Worm (Caenorhabditis elegans): ENCODE results near the gene idpb-4.

Gene idpb-4

DNA sequence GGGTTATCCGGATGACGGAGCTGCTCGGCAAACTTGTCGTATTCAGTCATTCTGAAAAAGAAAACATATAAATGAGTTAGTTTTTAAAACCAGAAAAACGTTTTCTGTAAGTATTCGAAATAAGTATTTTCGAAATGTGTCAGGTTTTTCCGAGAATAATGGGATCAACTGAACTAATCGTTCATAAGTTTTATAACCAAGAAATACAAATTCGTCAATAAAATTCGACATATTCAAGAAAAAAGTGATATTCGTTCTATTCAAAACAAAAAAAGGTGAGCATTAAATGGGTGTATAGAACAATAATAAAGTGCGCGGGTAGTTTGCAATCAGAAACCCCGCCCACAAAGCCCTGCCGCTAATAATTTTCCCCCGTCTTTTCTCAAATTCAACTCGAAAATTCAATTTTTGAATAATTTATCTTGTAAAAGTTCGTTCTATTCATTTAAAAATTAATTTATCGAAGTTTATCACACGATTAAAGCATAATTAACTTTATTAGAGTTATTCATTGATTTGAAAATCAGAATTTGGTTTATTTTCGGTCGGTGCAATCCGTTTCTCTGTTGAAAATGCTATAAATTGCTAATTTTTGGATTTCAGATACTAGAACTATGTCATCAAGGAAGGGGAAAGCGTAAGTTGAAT, 21.0 kb downstream of the idpb-4 start, which contains the start of the genes cyn-11 and T01B7.5 (continued):
- peak; percentile 31 for TF ChIP-seq C16A3.4 (tag; optimal IDR thresholded peaks at IDR 0.05)
- TF ChIP-seq ces-1 (GFP tag; optimal IDR thresholded peaks at IDR 0.05), result no peak
- TF ChIP-seq hlh-17 (GFP tag; optimal IDR thresholded peaks at IDR 0.05; ENCODE audit: borderline replicate concordance), result no peak
- no peak for TF ChIP-seq nhr-84 (tag; optimal IDR thresholded peaks at IDR 0.05)
- TF ChIP-seq ceh-8 (GFP tag; optimal IDR thresholded peaks at IDR 0.05), result no peak
- TF ChIP-seq nhr-76 (tag; optimal IDR thresholded peaks at IDR 0.05), result no peak
- TF ChIP-seq fkh-4 (tag; optimal IDR thresholded peaks at IDR 0.05; ENCODE audit: borderline replicate concordance), result no peak
- TF ChIP-seq rnt-1 (tag; optimal IDR thresholded peaks at IDR 0.05), result no peak
- no peak for TF ChIP-seq sptf-1 (tag; optimal IDR thresholded peaks at IDR 0.05)
- no peak for TF ChIP-seq sox-4 (tag; optimal IDR thresholded peaks at IDR 0.05)
- TF ChIP-seq unc-30 (tag; optimal IDR thresholded peaks at IDR 0.05), result no peak
- TF ChIP-seq Y116A8C.19 (tag; optimal IDR thresholded peaks at IDR 0.05; ENCODE audit: borderline replicate concordance), result no peak
- TF ChIP-seq nhr-71 (tag; optimal IDR thresholded peaks at IDR 0.05), result peak; percentile 23
- TF ChIP-seq mdl-1 (tag; optimal IDR thresholded peaks at IDR 0.05), result no peak
- TF ChIP-seq nhr-85 (tag), result no peak
- TF ChIP-seq tbx-2 (tag; optimal IDR thresholded peaks at IDR 0.05), result no peak
- TF ChIP-seq snu-23 (GFP tag; optimal IDR thresholded peaks at IDR 0.05), result peak; percentile 40
- TF ChIP-seq ama-1 (optimal IDR thresholded peaks at IDR 0.05), result no peak
- no peak for TF ChIP-seq ceh-90 (tag; optimal IDR thresholded peaks at IDR 0.05)
- no peak for TF ChIP-seq F16B12.6 (tag; optimal IDR thresholded peaks at IDR 0.05)
- TF ChIP-seq fkh-10 (GFP tag; optimal IDR thresholded peaks at IDR 0.05), result no peak
- no peak for TF ChIP-seq dsc-1 (tag; optimal IDR thresholded peaks at IDR 0.05)
- TF ChIP-seq mep-1 (tag; optimal IDR thresholded peaks at IDR 0.05), result peak; percentile 47
- no peak for TF ChIP-seq unc-98 (GFP tag; IDR thresholded peaks at IDR 0.05)
- no peak for TF ChIP-seq hlh-4 (tag; optimal IDR thresholded peaks at IDR 0.05)
- no peak for TF ChIP-seq pag-3 (tag; optimal IDR thresholded peaks at IDR 0.05; ENCODE audit: borderline replicate concordance, insufficient read depth)
- TF ChIP-seq nhr-20 (tag; optimal IDR thresholded peaks at IDR 0.05), result peak; percentile 33
- TF ChIP-seq nhr-19 (GFP tag; conservative IDR thresholded peaks at IDR 0.05), result 0 out of 2 replicates have a peak, but pooled peaks have one; percentile 20
- TF ChIP-seq sup-37 (GFP tag; optimal IDR thresholded peaks at IDR 0.05), result no peak
- TF ChIP-seq efl-1 (optimal IDR thresholded peaks at IDR 0.05), result peak; percentile 32 to 36
- peak; percentile 25 to 86 for TF ChIP-seq efl-1 (GFP tag; optimal IDR thresholded peaks at IDR 0.05 in 1 of 2)
- TF ChIP-seq aha-1 (tag; optimal IDR thresholded peaks at IDR 0.05), result no peak
- peak; percentile 9 to 40 for TF ChIP-seq lin-35 (GFP tag; optimal IDR thresholded peaks at IDR 0.05)
- TF ChIP-seq unc-62 (GFP tag; optimal IDR thresholded peaks at IDR 0.05), result no peak
- TF ChIP-seq elt-2 (tag; optimal IDR thresholded peaks at IDR 0.05), result no peak
- no peak for TF ChIP-seq ceh-88 (GFP tag; IDR thresholded peaks at IDR 0.05)
- no peak for TF ChIP-seq snpc-4 (tag; optimal IDR thresholded peaks at IDR 0.05)
- TF ChIP-seq ets-5 (GFP tag; IDR thresholded peaks at IDR 0.05), result no peak
- TF ChIP-seq fkh-8 (tag; optimal IDR thresholded peaks at IDR 0.05), result no peak
- TF ChIP-seq lin-15B (tag; optimal IDR thresholded peaks at IDR 0.05), result no peak
- peak; percentile 12 for TF ChIP-seq xbp-1 (tag; optimal IDR thresholded peaks at IDR 0.05)
- no peak for TF ChIP-seq hpl-2 (GFP tag; optimal IDR thresholded peaks at IDR 0.05)
- no peak for TF ChIP-seq nhr-28 (tag; optimal IDR thresholded peaks at IDR 0.05)
- no peak for TF ChIP-seq lin-14 (GFP tag; optimal IDR thresholded peaks at IDR 0.05)
- TF ChIP-seq skn-1 (tag; optimal IDR thresholded peaks at IDR 0.05), result no peak
- no peak for TF ChIP-seq zip-4 (GFP tag; optimal IDR thresholded peaks at IDR 0.05)
- TF ChIP-seq nhr-77 (tag; optimal IDR thresholded peaks at IDR 0.05), result no peak
- no peak for TF ChIP-seq isw-1 (GFP tag; IDR thresholded peaks at IDR 0.05)
- TF ChIP-seq egl-13 (tag; optimal IDR thresholded peaks at IDR 0.05), result no peak
- no peak for TF ChIP-seq vab-15 (tag; optimal IDR thresholded peaks at IDR 0.05)
- no peak for TF ChIP-seq ztf-11 (tag; optimal IDR thresholded peaks at IDR 0.05)
- peak in 1 of 3 experiments; percentile 18 for TF ChIP-seq ceh-82 (tag; optimal IDR thresholded peaks at IDR 0.05)
